Worm (Caenorhabditis elegans): ENCODE data around the gene fipr-19.
A peak's percentile ranks its signal among the peaks of the same experiment; 100 is the strongest.

The fipr-19 gene

ce11 chrIII:7460018-7460417, 1.3 kb upstream of the fipr-19 start, which contains the start of gene mls-1:
Gene mls-1 (plus strand): TSS chrIII:7460341.
- TF ChIP-seq snpc-4 (GFP tag; optimal IDR thresholded peaks at IDR 0.05) (no peak), snpc-4 (tag; optimal IDR thresholded peaks at IDR 0.05) (no peak), ceh-27 (GFP tag; optimal IDR thresholded peaks at IDR 0.05) (no peak), cebp-2 (GFP tag; IDR thresholded peaks at IDR 0.05) (no peak), madf-6 (GFP tag; IDR thresholded peaks at IDR 0.05) (no peak), tbx-9 (tag; optimal IDR thresholded peaks at IDR 0.05; ENCODE audit: borderline replicate concordance) (no peak), attf-3 (GFP tag; conservative IDR thresholded peaks at IDR 0.05) (no peak), sea-2 (GFP tag; IDR thresholded peaks at IDR 0.05) (no peak), lin-35 (GFP tag; optimal IDR thresholded peaks at IDR 0.05) (no peak), nhr-27 (tag; optimal IDR thresholded peaks at IDR 0.05) (no peak), rpc-1 (optimal IDR thresholded peaks at IDR 0.05) (no peak), rpc-1 (tag; optimal IDR thresholded peaks at IDR 0.05) (no peak)

- TF ChIP-seq hlh-12 (tag; optimal IDR thresholded peaks at IDR 0.05): no peak
- TF ChIP-seq B0261.1 (tag; optimal IDR thresholded peaks at IDR 0.05): no peak
- no peak for TF ChIP-seq die-1 (tag; optimal IDR thresholded peaks at IDR 0.05)
- TF ChIP-seq cebp-2 (GFP tag; IDR thresholded peaks at IDR 0.05): no peak
- no peak for TF ChIP-seq attf-3 (GFP tag; conservative IDR thresholded peaks at IDR 0.05)
- TF ChIP-seq snpc-1.1 (tag; optimal IDR thresholded peaks at IDR 0.05; ENCODE audit: insufficient read depth): no peak
- TF ChIP-seq madf-8 (GFP tag; conservative IDR thresholded peaks at IDR 0.05): no peak
- TF ChIP-seq ama-1 (optimal IDR thresholded peaks at IDR 0.05): no peak
- no peak for TF ChIP-seq ama-1 (GFP tag; optimal IDR thresholded peaks at IDR 0.05)
- TF ChIP-seq F52B5.7 (tag; optimal IDR thresholded peaks at IDR 0.05): no peak
- no peak for TF ChIP-seq zfh-2 (GFP tag; conservative IDR thresholded peaks at IDR 0.05)
- TF ChIP-seq nhr-179 (tag; optimal IDR thresholded peaks at IDR 0.05): no peak
- TF ChIP-seq C17E4.6 (GFP tag; IDR thresholded peaks at IDR 0.05): no peak
- no peak for TF ChIP-seq ceh-100 (GFP tag; IDR thresholded peaks at IDR 0.05)
- no peak for TF ChIP-seq chd-7 (tag; optimal IDR thresholded peaks at IDR 0.05)
- TF ChIP-seq F57A8.1 (GFP tag; optimal IDR thresholded peaks at IDR 0.05): no peak
- no peak for TF ChIP-seq ceh-27 (GFP tag; optimal IDR thresholded peaks at IDR 0.05)
- no peak for TF ChIP-seq ztf-6 (GFP tag; IDR thresholded peaks at IDR 0.05)
These were observed 2.1 kb downstream of the fipr-19 start, which contains the start of gene Y69F12A.1 for ce11 chrIII:7456640-7457039. Gene Y69F12A.1 (plus strand): TSS chrIII:7456940.

ce11 chrIII:7453653-7454124, 5.1 kb downstream of the fipr-19 start, which contains the start of gene alh-12:
Gene alh-12 (plus strand): TSS chrIII:7454074.
- no peak for TF ChIP-seq F49E8.2 (tag; optimal IDR thresholded peaks at IDR 0.05; ENCODE audit: insufficient read depth)
- peak; percentile 9 for TF ChIP-seq ztf-22 (GFP tag; optimal IDR thresholded peaks at IDR 0.05)
- TF ChIP-seq ztf-28 (GFP tag; IDR thresholded peaks at IDR 0.05): no peak
- peak; percentile 51 for TF ChIP-seq unc-62 (GFP tag; optimal IDR thresholded peaks at IDR 0.05)
- peak; percentile 93 for TF ChIP-seq nhr-80 (tag; optimal IDR thresholded peaks at IDR 0.05)
- TF ChIP-seq let-607 (tag; optimal IDR thresholded peaks at IDR 0.05): peak in 1 of 2 experiments; percentile 36
- 0 out of 2 replicates have a peak, but pooled peaks have one; percentile 30 for TF ChIP-seq dox-1 (GFP tag; IDR thresholded peaks at IDR 0.05)

ce11 chrIII:7452438-7452837, 6.3 kb downstream of the fipr-19 start:
- TF ChIP-seq egrh-3 (GFP tag; IDR thresholded peaks at IDR 0.05): peak; percentile 89

All from whole organism, young adult.